Worm (Caenorhabditis elegans) whole organism, L1 larva: ENCODE measurements around the gene ceeh-2.

Source experiments
- ceh-90 ChIP-seq: sonication (generic microtip); optimal IDR thresholded peaks from 2 replicates; lab custom pipeline; 2016; ENCODE audit warnings: missing genetic modification characterization, missing compliant biosample characterization
- lin-13 ChIP-seq: fragments of 150-350 bp; optimal IDR thresholded peaks from 2 replicates; lab custom pipeline; 2014; ENCODE audit warnings: missing biosample characterization, missing genetic modification reagents, missing genetic modification characterization
- lsy-2 ChIP-seq, 2 experiments: fragments of 150-350 bp; optimal IDR thresholded peaks; 2 replicates each; lab custom pipeline; 2014; ENCODE audit warnings: missing biosample characterization in 2 of 2, missing genetic modification characterization in 2 of 2
- mep-1 ChIP-seq: fragments of 150-350 bp; optimal IDR thresholded peaks from 2 replicates; lab custom pipeline; 2014; ENCODE audit warnings: missing biosample characterization, missing genetic modification characterization
- nhr-11 ChIP-seq: fragments of 150-350 bp; optimal IDR thresholded peaks from 2 replicates; lab custom pipeline; 2014; ENCODE audit warnings: missing biosample characterization, missing genetic modification characterization
- pag-3 ChIP-seq: sonication (generic microtip); optimal IDR thresholded peaks from 2 replicates; lab custom pipeline; 2017; ENCODE audit warnings: missing genetic modification characterization, mild to moderate bottlenecking, missing compliant biosample characterization, antibody characterized with exemption, borderline replicate concordance; ENCODE audit not compliant: insufficient read depth
- pqm-1 ChIP-seq: sonication (generic microtip); optimal IDR thresholded peaks from 3 replicates; lab custom pipeline; 2017; ENCODE audit warnings: missing biosample characterization, missing genetic modification characterization
- sup-37 ChIP-seq: fragments of 200-800 bp; sonication (Bioruptor generic); optimal IDR thresholded peaks from 2 replicates; lab custom pipeline; 2018; ENCODE audit warnings: mild to moderate bottlenecking, missing genetic modification characterization, missing compliant biosample characterization
- unc-130 ChIP-seq: fragments of 150-350 bp; optimal IDR thresholded peaks from 2 replicates; lab custom pipeline; 2017; ENCODE audit warnings: missing biosample characterization, missing genetic modification characterization, inconsistent platforms
- ztf-11 ChIP-seq, 2 experiments: sonication (generic microtip); optimal IDR thresholded peaks; 2 replicates each; lab custom pipeline; 2016 to 2017; ENCODE audit warnings: missing genetic modification characterization in 2 of 2, missing biosample characterization in 1 of 2, missing compliant biosample characterization in 1 of 2

ce11 chrV:10393708-10394107 lies 36.0 kb upstream of the ceeh-2 start:
- TF ChIP-seq sup-37 (GFP tag; lab: Kevin White, UChicago) (no peak), mep-1 (tag; lab: Kevin White, UChicago) (no peak), ztf-11 (tag; optimal IDR thresholded peaks at IDR 0.05; lab: Kevin White, UChicago) (no peak), lin-13 (GFP tag; lab: Kevin White, UChicago) (no peak), lsy-2 (tag; optimal IDR thresholded peaks at IDR 0.05; lab: Kevin White, UChicago) (no peak), ceh-90 (tag; lab: Kevin White, UChicago) (no peak), unc-130 (tag; lab: Kevin White, UChicago) (no peak), pqm-1 (tag; lab: Kevin White, UChicago) (no peak), pag-3 (tag; lab: Kevin White, UChicago) (no peak), nhr-11 (tag; lab: Kevin White, UChicago) (no peak)
